Fruit fly (Drosophila melanogaster) whole organism, embryonic: ENCODE results near the gene CG7548.

Source experiments
- Abd-B ChIP-seq: fragments of 200-800 bp; sonication (Bioruptor generic); optimal IDR thresholded peaks from 2 replicates; lab custom pipeline; 2018; ENCODE audit warnings: missing biosample characterization, mild to moderate bottlenecking, missing genetic modification characterization, moderate library complexity
- Atf3 ChIP-seq: fragments of 200-800 bp; sonication (Bioruptor generic); optimal IDR thresholded peaks from 3 replicates; lab custom pipeline; 2016; ENCODE audit warnings: missing biosample characterization, missing genetic modification characterization
- Blimp-1 ChIP-seq: fragments of 200-800 bp; sonication (Bioruptor generic); optimal IDR thresholded peaks from 3 replicates; lab custom pipeline; 2018; ENCODE audit warnings: missing biosample characterization, missing genetic modification characterization, mild to moderate bottlenecking, moderate library complexity, missing genetic modification reagents
- Bteb2 ChIP-seq: fragments of 200-800 bp; sonication (Bioruptor generic); optimal IDR thresholded peaks from 2 replicates; lab custom pipeline; 2016; ENCODE audit warnings: missing biosample characterization, missing genetic modification characterization
- CG10209 ChIP-seq: fragments of 200-800 bp; sonication (Bioruptor generic); optimal IDR thresholded peaks from 3 replicates; lab custom pipeline; 2017; ENCODE audit warnings: missing biosample characterization, mild to moderate bottlenecking, missing genetic modification characterization, missing genetic modification reagents
- CG10274 ChIP-seq: fragments of 200-800 bp; sonication (Bioruptor generic); optimal IDR thresholded peaks from 3 replicates; lab custom pipeline; 2017; ENCODE audit warnings: missing biosample characterization, mild to moderate bottlenecking, missing genetic modification characterization
- CG13287 ChIP-seq: fragments of 200-800 bp; sonication (Bioruptor generic); IDR thresholded peaks from 2 replicates; pipeline ENCODE4 v1.3.6; 2022; ENCODE audit warnings: missing biosample characterization, missing genetic modification characterization; ENCODE audit not compliant: partially characterized antibody
- CG14965 ChIP-seq: fragments of 200-800 bp; sonication (Bioruptor generic); optimal IDR thresholded peaks from 2 replicates; lab custom pipeline; 2016; ENCODE audit warnings: missing biosample characterization, missing genetic modification characterization, borderline replicate concordance
- CG1647 ChIP-seq: fragments of 200-800 bp; sonication (Bioruptor generic); optimal IDR thresholded peaks from 3 replicates; lab custom pipeline; 2016; ENCODE audit warnings: missing biosample characterization, missing genetic modification characterization
- CG2116 ChIP-seq: fragments of 200-800 bp; sonication (Bioruptor generic); optimal IDR thresholded peaks from 3 replicates; lab custom pipeline; 2018; ENCODE audit warnings: missing biosample characterization, mild to moderate bottlenecking, missing genetic modification characterization
- CG2875 ChIP-seq: fragments of 200-800 bp; sonication (Bioruptor generic); optimal IDR thresholded peaks from 2 replicates; lab custom pipeline; 2017; ENCODE audit warnings: missing biosample characterization, mild to moderate bottlenecking, missing genetic modification characterization, missing genetic modification reagents
- CG4360 ChIP-seq: fragments of 200-800 bp; sonication (Bioruptor generic); IDR thresholded peaks from 2 replicates; pipeline ENCODE4 v1.3.6; 2022; ENCODE audit warnings: missing biosample characterization, missing genetic modification characterization
- CG5953 ChIP-seq: fragments of 200-800 bp; sonication (Bioruptor generic); IDR thresholded peaks from 2 replicates; pipeline ENCODE4 v1.3.6; 2022; ENCODE audit warnings: missing biosample characterization, missing genetic modification characterization
- CG6175 ChIP-seq: fragments of 200-800 bp; sonication (Bioruptor generic); IDR thresholded peaks from 3 replicates; pipeline ENCODE4 v1.3.6; 2022; ENCODE audit warnings: missing biosample characterization, missing genetic modification characterization
- CG6689 ChIP-seq: fragments of 200-800 bp; sonication (Bioruptor generic); IDR thresholded peaks from 2 replicates; pipeline ENCODE4 v1.3.6; 2022; ENCODE audit warnings: missing biosample characterization, missing genetic modification characterization
- CG6765 ChIP-seq: fragments of 200-800 bp; sonication (Bioruptor generic); optimal IDR thresholded peaks from 3 replicates; lab custom pipeline; 2017; ENCODE audit warnings: missing biosample characterization, mild to moderate bottlenecking, missing genetic modification characterization
- CG8765 ChIP-seq: fragments of 200-800 bp; sonication (Bioruptor generic); IDR thresholded peaks from 2 replicates; pipeline ENCODE4 v1.3.6; 2022; ENCODE audit warnings: missing biosample characterization, missing genetic modification characterization
- CG9609 ChIP-seq: fragments of 200-800 bp; sonication (Bioruptor generic); optimal IDR thresholded peaks from 3 replicates; lab custom pipeline; 2016; ENCODE audit warnings: missing biosample characterization, missing genetic modification characterization
- CG9727 ChIP-seq: fragments of 200-800 bp; sonication (Bioruptor generic); optimal IDR thresholded peaks from 3 replicates; lab custom pipeline; 2017; ENCODE audit warnings: missing biosample characterization, mild to moderate bottlenecking, missing genetic modification characterization
- D ChIP-seq, 2 experiments: fragments of 200-800 bp in 1 of 2; fragments of >200 bp in 1 of 2; sonication (Bioruptor generic) in 1 of 2; optimal IDR thresholded peaks; 2 replicates in 1 of 2; 3 replicates in 1 of 2; lab custom pipeline; 2017; ENCODE audit warnings: mild to moderate bottlenecking in 1 of 2, missing biosample characterization in 1 of 2, missing genetic modification characterization in 1 of 2, missing genetic modification reagents in 1 of 2
- Dip2 ChIP-seq: fragments of 200-800 bp; sonication (Bioruptor generic); IDR thresholded peaks from 2 replicates; pipeline ENCODE4 v1.3.6; 2022; ENCODE audit warnings: missing biosample characterization, missing genetic modification characterization
- Fer1 ChIP-seq: fragments of 200-800 bp; sonication (Bioruptor generic); optimal IDR thresholded peaks from 2 replicates; lab custom pipeline; 2017; ENCODE audit warnings: missing biosample characterization, mild to moderate bottlenecking, missing genetic modification characterization
- Fer3 ChIP-seq: fragments of 200-800 bp; sonication (Bioruptor generic); optimal IDR thresholded peaks from 2 replicates; lab custom pipeline; 2018; ENCODE audit warnings: missing biosample characterization, mild to moderate bottlenecking, missing genetic modification characterization, moderate library complexity
- MESR4 ChIP-seq: fragments of 200-800 bp; sonication (Bioruptor generic); optimal IDR thresholded peaks from 2 replicates; lab custom pipeline; 2018; ENCODE audit warnings: missing biosample characterization, mild to moderate bottlenecking, missing genetic modification characterization, moderate library complexity
- Rx ChIP-seq: fragments of 200-800 bp; sonication (Bioruptor generic); IDR thresholded peaks from 2 replicates; pipeline ENCODE4 v1.3.6; 2022; ENCODE audit warnings: missing biosample characterization, missing genetic modification characterization
- Sin3A ChIP-seq: fragments of >200 bp; optimal IDR thresholded peaks from 2 replicates; lab custom pipeline; 2018
- Stat92E ChIP-seq, 3 experiments: fragments of >200 bp in 2 of 3; fragments of 200-800 bp in 1 of 3; sonication (Bioruptor generic) in 1 of 3; optimal IDR thresholded peaks; 2 replicates each; lab custom pipeline; 2017 to 2019; ENCODE audit warnings: missing biosample characterization in 3 of 3, missing genetic modification characterization in 3 of 3, mild to moderate bottlenecking in 1 of 3, moderate library complexity in 1 of 3
- ap ChIP-seq: fragments of 200-800 bp; sonication (Bioruptor generic); IDR thresholded peaks from 2 replicates; pipeline ENCODE4 v1.3.6; 2022; ENCODE audit warnings: missing biosample characterization, missing genetic modification characterization
- bab2 ChIP-seq: fragments of 200-800 bp; sonication (Bioruptor generic); optimal IDR thresholded peaks from 2 replicates; lab custom pipeline; 2016; ENCODE audit warnings: missing biosample characterization, missing genetic modification characterization
- bcd ChIP-seq: fragments of 200-800 bp; sonication (Bioruptor generic); optimal IDR thresholded peaks from 2 replicates; lab custom pipeline; 2017; ENCODE audit warnings: missing biosample characterization, mild to moderate bottlenecking, missing genetic modification characterization
- dati ChIP-seq: fragments of 200-800 bp; sonication (Bioruptor generic); IDR thresholded peaks from 2 replicates; pipeline ENCODE4 v1.3.6; 2022; ENCODE audit warnings: missing biosample characterization, missing genetic modification characterization
- ems ChIP-seq: fragments of 200-800 bp; sonication (Bioruptor generic); optimal IDR thresholded peaks from 3 replicates; lab custom pipeline; 2016; ENCODE audit warnings: missing biosample characterization, missing genetic modification characterization
- gem ChIP-seq: fragments of 200-800 bp; sonication (Bioruptor generic); optimal IDR thresholded peaks from 2 replicates; lab custom pipeline; 2019; ENCODE audit warnings: missing biosample characterization, mild to moderate bottlenecking, missing genetic modification characterization, moderate library complexity
- ind ChIP-seq: fragments of 200-800 bp; sonication (Bioruptor generic); optimal IDR thresholded peaks from 3 replicates; lab custom pipeline; 2016; ENCODE audit warnings: missing biosample characterization, missing genetic modification characterization
- jumu ChIP-seq: fragments of 200-800 bp; sonication (Bioruptor generic); optimal IDR thresholded peaks from 3 replicates; lab custom pipeline; 2016; ENCODE audit warnings: missing biosample characterization, missing genetic modification characterization
- lola ChIP-seq, 3 experiments: fragments of >200 bp in 2 of 3; fragments of 200-800 bp in 1 of 3; sonication (Bioruptor generic) in 1 of 3; optimal IDR thresholded peaks; 2 replicates each; lab custom pipeline; 2017 to 2019; ENCODE audit warnings: missing biosample characterization in 3 of 3, missing genetic modification characterization in 3 of 3, mild to moderate bottlenecking in 1 of 3, moderate library complexity in 1 of 3
- mld ChIP-seq: fragments of 200-800 bp; sonication (Bioruptor generic); IDR thresholded peaks from 3 replicates; pipeline ENCODE4 v1.3.6; 2022; ENCODE audit warnings: missing biosample characterization, missing genetic modification characterization; ENCODE audit not compliant: partially characterized antibody
- oc ChIP-seq: fragments of 200-800 bp; sonication (Bioruptor generic); optimal IDR thresholded peaks from 2 replicates; lab custom pipeline; 2018; ENCODE audit warnings: missing biosample characterization, mild to moderate bottlenecking, missing genetic modification characterization, moderate library complexity
- phol ChIP-seq: fragments of 200-800 bp; sonication (Bioruptor generic); optimal IDR thresholded peaks from 3 replicates; lab custom pipeline; 2018; ENCODE audit warnings: missing biosample characterization, mild to moderate bottlenecking, missing genetic modification characterization, moderate library complexity
- pita ChIP-seq: fragments of 200-800 bp; sonication (Bioruptor generic); optimal IDR thresholded peaks from 2 replicates; lab custom pipeline; 2017; ENCODE audit warnings: missing biosample characterization, mild to moderate bottlenecking, missing genetic modification characterization
- repo ChIP-seq: fragments of 200-800 bp; sonication (Bioruptor generic); optimal IDR thresholded peaks from 2 replicates; lab custom pipeline; 2016; ENCODE audit warnings: missing biosample characterization, missing genetic modification characterization
- sc ChIP-seq, 3 experiments: fragments of >200 bp in 2 of 3; fragments of 200-800 bp in 1 of 3; sonication (Bioruptor generic) in 1 of 3; optimal IDR thresholded peaks; 2 replicates in 2 of 3; 3 replicates in 1 of 3; lab custom pipeline; 2017; ENCODE audit warnings: mild to moderate bottlenecking in 1 of 3, missing biosample characterization in 1 of 3, missing genetic modification characterization in 1 of 3, missing genetic modification reagents in 1 of 3
- sr ChIP-seq: fragments of 200-800 bp; sonication (Bioruptor generic); IDR thresholded peaks from 3 replicates; pipeline ENCODE4 v1.3.6; 2022; ENCODE audit warnings: missing biosample characterization, missing genetic modification characterization
- trh ChIP-seq: fragments of 200-800 bp; sonication (Bioruptor generic); optimal IDR thresholded peaks from 2 replicates; lab custom pipeline; 2016; ENCODE audit warnings: missing biosample characterization, missing genetic modification characterization
- wdn ChIP-seq: fragments of 200-800 bp; sonication (Bioruptor generic); IDR thresholded peaks from 2 replicates; pipeline ENCODE4 v1.3.6; 2022; ENCODE audit warnings: missing biosample characterization, missing genetic modification characterization
- z ChIP-seq: fragments of 200-800 bp; sonication (Bioruptor generic); IDR thresholded peaks from 3 replicates; pipeline ENCODE4 v1.3.6; 2022; ENCODE audit warnings: missing biosample characterization, missing genetic modification characterization
- zfh1 ChIP-seq: fragments of 200-800 bp; sonication (Bioruptor generic); IDR thresholded peaks from 3 replicates; pipeline ENCODE4 v1.3.6; 2022; ENCODE audit warnings: missing biosample characterization, missing genetic modification characterization

CG7548 gene

dm6 chr3L:7510414-7511384, 4.7 kb upstream of the CG7548 start, which contains the start of gene CG7546 (continued):
- TF ChIP-seq CG2875 (GFP tag; lab: Kevin White, UChicago) (no peak), CG5953 (GFP tag; lab: Robert Waterston, UW) (no peak), MESR4 (GFP tag; lab: Kevin White, UChicago) (peak; percentile 97), CG13287 (GFP tag; lab: Robert Waterston, UW) (peak; percentile 27; the same call in 1 of the 2 replicates), CG2116 (GFP tag; lab: Kevin White, UChicago) (peak; percentile 96), Rx (GFP tag; lab: Robert Waterston, UW) (no peak), zfh1 (GFP tag; lab: Robert Waterston, UW) (no peak), Blimp-1 (GFP tag; lab: Kevin White, UChicago) (no peak), wdn (no peak), ind (GFP tag; lab: Kevin White, UChicago) (peak; percentile 56), Dip2 (no peak), Sin3A (peak; percentile 9), mld (GFP tag; lab: Robert Waterston, UW) (no peak), Stat92E (GFP tag; optimal IDR thresholded peaks at IDR 0.05; lab: Kevin White, UChicago) (no peak), Fer1 (no peak), trh (GFP tag; lab: Kevin White, UChicago) (no peak), ap (GFP tag; lab: Robert Waterston, UW) (0 out of 2 replicates have a peak, but pooled peaks have one; percentile 13), CG10209 (GFP tag; lab: Kevin White, UChicago) (peak; percentile 24), pita (GFP tag; lab: Kevin White, UChicago) (peak; percentile 68), D (optimal IDR thresholded peaks at IDR 0.05; lab: Kevin White, UChicago) (peak; percentile 9), D (GFP tag; optimal IDR thresholded peaks at IDR 0.05; lab: Kevin White, UChicago) (no peak), Fer3 (tag; lab: Kevin White, UChicago) (peak; percentile 4), sr (GFP tag; lab: Robert Waterston, UW) (no peak), CG9609 (GFP tag; lab: Kevin White, UChicago) (no peak), ems (GFP tag; lab: Kevin White, UChicago) (no peak), Abd-B (GFP tag; lab: Kevin White, UChicago) (peak; percentile 28), phol (tag; lab: Kevin White, UChicago) (peak; percentile 91), sc (optimal IDR thresholded peaks at IDR 0.05; lab: Kevin White, UChicago) (no peak), sc (GFP tag; optimal IDR thresholded peaks at IDR 0.05; lab: Kevin White, UChicago) (no peak), CG14965 (GFP tag; lab: Kevin White, UChicago) (no peak), oc (tag; lab: Kevin White, UChicago) (no peak), CG1647 (GFP tag; lab: Kevin White, UChicago) (no peak), CG4360 (GFP tag; lab: Robert Waterston, UW) (no peak), CG6175 (no peak), bcd (GFP tag; lab: Kevin White, UChicago) (peak; percentile 31), Bteb2 (no peak), Atf3 (GFP tag; lab: Kevin White, UChicago) (no peak), CG6765 (GFP tag; lab: Kevin White, UChicago) (no peak), jumu (no peak), dati (no peak), gem (no peak), lola (GFP tag; optimal IDR thresholded peaks at IDR 0.05; lab: Kevin White, UChicago) (peak in 1 of 3 experiments; percentile 65), repo (GFP tag; lab: Kevin White, UChicago) (no peak), bab2 (no peak), CG10274 (GFP tag; lab: Kevin White, UChicago) (no peak), z (GFP tag; lab: Robert Waterston, UW) (no peak), CG6689 (GFP tag; lab: Robert Waterston, UW) (peak; percentile 50), CG9727 (peak; percentile 13), CG8765 (no peak)
